Worm (Caenorhabditis elegans) whole organism, L3 larva: ENCODE data around the gene Y56A3A.41.

Experiments
- ZK546.5 ChIP-seq: sonication (generic microtip); optimal IDR thresholded peaks from 2 replicates; lab custom pipeline; 2017; ENCODE audit warnings: missing biosample characterization, missing genetic modification characterization
- ceh-28 ChIP-seq: fragments of 150-350 bp; optimal IDR thresholded peaks from 2 replicates; lab custom pipeline; 2014; ENCODE audit warnings: missing biosample characterization, missing genetic modification reagents, missing genetic modification characterization
- ceh-9 ChIP-seq: sonication (generic microtip); optimal IDR thresholded peaks from 2 replicates; lab custom pipeline; 2018; ENCODE audit warnings: missing biosample characterization, missing genetic modification characterization
- fkh-10 ChIP-seq: sonication (generic microtip); optimal IDR thresholded peaks from 2 replicates; lab custom pipeline; 2017; ENCODE audit warnings: missing biosample characterization, missing genetic modification reagents, missing genetic modification characterization
- jun-1 ChIP-seq: fragments of 150-350 bp; optimal IDR thresholded peaks from 2 replicates; lab custom pipeline; 2014; ENCODE audit warnings: missing biosample characterization, missing genetic modification reagents, missing genetic modification characterization
- mdl-1 ChIP-seq: fragments of 150-350 bp; optimal IDR thresholded peaks from 2 replicates; lab custom pipeline; 2014; ENCODE audit warnings: missing biosample characterization, missing genetic modification characterization
- nhr-11 ChIP-seq: fragments of 150-350 bp; optimal IDR thresholded peaks from 2 replicates; lab custom pipeline; 2014; ENCODE audit warnings: missing biosample characterization, missing genetic modification characterization
- nhr-12 ChIP-seq: fragments of 150-350 bp; optimal IDR thresholded peaks from 2 replicates; lab custom pipeline; 2014; ENCODE audit warnings: missing biosample characterization, missing genetic modification characterization
- nhr-237 ChIP-seq: fragments of 150-350 bp; optimal IDR thresholded peaks from 2 replicates; lab custom pipeline; 2014; ENCODE audit warnings: missing biosample characterization, missing genetic modification characterization
- snpc-4 ChIP-seq: fragments of 150-350 bp; optimal IDR thresholded peaks from 2 replicates; lab custom pipeline; 2014; ENCODE audit warnings: missing biosample characterization, missing genetic modification characterization
- tbx-2 ChIP-seq: sonication (generic microtip); optimal IDR thresholded peaks from 2 replicates; lab custom pipeline; 2016; ENCODE audit warnings: mild to moderate bottlenecking, missing genetic modification characterization, missing compliant biosample characterization
- unc-62 ChIP-seq: fragments of 150-350 bp; sonication (generic microtip); optimal IDR thresholded peaks from 4 replicates; lab custom pipeline; 2014; ENCODE audit warnings: missing biosample characterization, missing genetic modification reagents, missing genetic modification characterization

- no peak for TF ChIP-seq nhr-11 (tag; lab: Kevin White, UChicago)
- TF ChIP-seq ceh-9 (tag; lab: Kevin White, UChicago): no peak
- no peak for TF ChIP-seq ceh-28 (tag; lab: Kevin White, UChicago)
- TF ChIP-seq unc-62 (GFP tag; lab: Kevin White, UChicago): no peak
- TF ChIP-seq ZK546.5 (tag; lab: Kevin White, UChicago): no peak
- TF ChIP-seq fkh-10: no peak
- no peak for TF ChIP-seq tbx-2 (tag; lab: Kevin White, UChicago)
- no peak for TF ChIP-seq nhr-12 (tag; lab: Kevin White, UChicago)
- no peak for TF ChIP-seq snpc-4 (tag; lab: Kevin White, UChicago)
- no peak for TF ChIP-seq jun-1 (tag; lab: Kevin White, UChicago)
- no peak for TF ChIP-seq nhr-237 (tag; lab: Kevin White, UChicago)
- TF ChIP-seq mdl-1 (tag; lab: Kevin White, UChicago): no peak
These were observed 36.0 kb downstream of the Y56A3A.41 start for ce11 chrIII:11856852-11857251.
